Fruit fly (Drosophila melanogaster) whole organism, embryonic: Measurements from ENCODE around the gene CG4267.

Experiments used
- Bteb2 ChIP-seq: fragments of 200-800 bp; sonication (Bioruptor generic); optimal IDR thresholded peaks from 2 replicates; lab custom pipeline; 2016; ENCODE audit warnings: missing biosample characterization, missing genetic modification characterization
- CG10147 ChIP-seq: fragments of 200-800 bp; sonication (Bioruptor generic); optimal IDR thresholded peaks from 2 replicates; lab custom pipeline; 2019; ENCODE audit warnings: missing biosample characterization, mild to moderate bottlenecking, missing genetic modification characterization, moderate library complexity
- CG11456 ChIP-seq: fragments of 200-800 bp; sonication (Bioruptor generic); IDR thresholded peaks from 3 replicates; pipeline ENCODE4 v1.3.6; 2022; ENCODE audit warnings: missing biosample characterization, missing genetic modification characterization
- CG12942 ChIP-seq: fragments of 200-800 bp; sonication (Bioruptor generic); optimal IDR thresholded peaks from 3 replicates; lab custom pipeline; 2016; ENCODE audit warnings: missing biosample characterization, missing genetic modification characterization
- CG16815 ChIP-seq: fragments of 200-800 bp; sonication (Bioruptor generic); optimal IDR thresholded peaks from 3 replicates; lab custom pipeline; 2017; ENCODE audit warnings: missing biosample characterization, mild to moderate bottlenecking, missing genetic modification characterization
- CG2199 ChIP-seq: fragments of 200-800 bp; sonication (Bioruptor generic); IDR thresholded peaks from 3 replicates; pipeline ENCODE4 v1.3.6; 2022; ENCODE audit warnings: missing biosample characterization, missing genetic modification characterization
- CG2712 ChIP-seq: fragments of 200-800 bp; optimal IDR thresholded peaks from 3 replicates; lab custom pipeline; 2019; ENCODE audit warnings: missing biosample characterization, mild to moderate bottlenecking, missing genetic modification characterization, moderate library complexity
- CG33557 ChIP-seq: fragments of 200-800 bp; sonication (Bioruptor generic); optimal IDR thresholded peaks from 2 replicates; lab custom pipeline; 2019; ENCODE audit warnings: missing biosample characterization, mild to moderate bottlenecking, missing genetic modification characterization, moderate library complexity
- CG34224 ChIP-seq: fragments of 200-800 bp; sonication (Bioruptor generic); IDR thresholded peaks from 3 replicates; pipeline ENCODE4 v1.3.6; 2022; ENCODE audit warnings: missing biosample characterization, missing genetic modification characterization; ENCODE audit not compliant: partially characterized antibody
- CG4404 ChIP-seq: fragments of 200-800 bp; sonication (Bioruptor generic); IDR thresholded peaks from 2 replicates; pipeline ENCODE4 v1.3.6; 2022; ENCODE audit warnings: missing biosample characterization, missing genetic modification characterization
- CG4617 ChIP-seq: fragments of 200-800 bp; sonication (Bioruptor generic); optimal IDR thresholded peaks from 3 replicates; lab custom pipeline; 2016; ENCODE audit warnings: missing biosample characterization, missing genetic modification characterization, borderline replicate concordance
- CG6175 ChIP-seq: fragments of 200-800 bp; sonication (Bioruptor generic); IDR thresholded peaks from 3 replicates; pipeline ENCODE4 v1.3.6; 2022; ENCODE audit warnings: missing biosample characterization, missing genetic modification characterization
- CG7786 ChIP-seq: fragments of 200-800 bp; sonication (Bioruptor generic); optimal IDR thresholded peaks from 2 replicates; lab custom pipeline; 2016; ENCODE audit warnings: missing biosample characterization, missing genetic modification characterization
- CG8089 ChIP-seq: fragments of 200-800 bp; sonication (Bioruptor generic); optimal IDR thresholded peaks from 3 replicates; lab custom pipeline; 2016; ENCODE audit warnings: missing biosample characterization, missing genetic modification characterization
- CG8281 ChIP-seq: fragments of 200-800 bp; sonication (Bioruptor generic); optimal IDR thresholded peaks from 2 replicates; lab custom pipeline; 2018; ENCODE audit warnings: missing biosample characterization, mild to moderate bottlenecking, missing genetic modification characterization, moderate library complexity
- CG8478 ChIP-seq: fragments of >200 bp; optimal IDR thresholded peaks from 2 replicates; lab custom pipeline; 2018
- CG9609 ChIP-seq: fragments of 200-800 bp; sonication (Bioruptor generic); optimal IDR thresholded peaks from 3 replicates; lab custom pipeline; 2016; ENCODE audit warnings: missing biosample characterization, missing genetic modification characterization
- CHES-1-like ChIP-seq: fragments of 200-800 bp; sonication (Bioruptor generic); optimal IDR thresholded peaks from 2 replicates; lab custom pipeline; 2016; ENCODE audit warnings: missing biosample characterization, missing genetic modification characterization
- Dbx ChIP-seq: fragments of 200-800 bp; sonication (Bioruptor generic); IDR thresholded peaks from 3 replicates; pipeline ENCODE4 v1.3.6; 2022; ENCODE audit warnings: missing biosample characterization, missing genetic modification characterization
- Dp ChIP-seq: fragments of 200-800 bp; sonication (Bioruptor generic); optimal IDR thresholded peaks from 2 replicates; lab custom pipeline; 2018; ENCODE audit warnings: missing biosample characterization, mild to moderate bottlenecking, missing genetic modification characterization, moderate library complexity
- HLH4C ChIP-seq: fragments of 200-800 bp; sonication (Bioruptor generic); IDR thresholded peaks from 3 replicates; pipeline ENCODE4 v1.3.6; 2022; ENCODE audit warnings: missing biosample characterization, missing genetic modification characterization; ENCODE audit not compliant: partially characterized antibody
- Hey ChIP-seq: fragments of 200-800 bp; sonication (Bioruptor generic); optimal IDR thresholded peaks from 3 replicates; lab custom pipeline; 2018; ENCODE audit warnings: missing biosample characterization, mild to moderate bottlenecking, missing genetic modification characterization
- Nf-YB ChIP-seq: fragments of 200-800 bp; sonication (Bioruptor generic); optimal IDR thresholded peaks from 3 replicates; lab custom pipeline; 2019; ENCODE audit warnings: missing biosample characterization, mild to moderate bottlenecking, missing genetic modification characterization, moderate library complexity
- PHDP ChIP-seq: fragments of 200-800 bp; sonication (Bioruptor generic); optimal IDR thresholded peaks from 3 replicates; lab custom pipeline; 2018; ENCODE audit warnings: missing biosample characterization, mild to moderate bottlenecking, missing genetic modification characterization, moderate library complexity
- abd-A ChIP-seq: fragments of 200-800 bp; sonication (Bioruptor generic); optimal IDR thresholded peaks from 3 replicates; lab custom pipeline; 2019; ENCODE audit warnings: missing biosample characterization, mild to moderate bottlenecking, missing genetic modification characterization, moderate library complexity
- amos ChIP-seq: fragments of 200-800 bp; sonication (Bioruptor generic); IDR thresholded peaks from 2 replicates; pipeline ENCODE4 v1.3.6; 2022; ENCODE audit warnings: missing biosample characterization, missing genetic modification characterization; ENCODE audit not compliant: partially characterized antibody
- ash1 ChIP-seq: fragments of 200-800 bp; sonication (Bioruptor generic); optimal IDR thresholded peaks from 2 replicates; lab custom pipeline; 2018; ENCODE audit warnings: missing biosample characterization, mild to moderate bottlenecking, missing genetic modification characterization
- br ChIP-seq: fragments of >200 bp; optimal IDR thresholded peaks from 2 replicates; lab custom pipeline; 2017
- danr ChIP-seq: fragments of 200-800 bp; sonication (Bioruptor generic); IDR thresholded peaks from 2 replicates; pipeline ENCODE4 v1.3.6; 2022; ENCODE audit warnings: missing biosample characterization, missing genetic modification characterization
- dimm ChIP-seq: fragments of 200-800 bp; sonication (Bioruptor generic); IDR thresholded peaks from 2 replicates; pipeline ENCODE4 v1.3.6; 2022; ENCODE audit warnings: missing biosample characterization, missing genetic modification characterization
- eyg ChIP-seq: fragments of 200-800 bp; sonication (Bioruptor generic); optimal IDR thresholded peaks from 3 replicates; lab custom pipeline; 2016; ENCODE audit warnings: missing biosample characterization, missing genetic modification characterization
- fd102C ChIP-seq: fragments of 200-800 bp; sonication (Bioruptor generic); optimal IDR thresholded peaks from 2 replicates; lab custom pipeline; 2018; ENCODE audit warnings: missing biosample characterization, mild to moderate bottlenecking, missing genetic modification characterization, moderate library complexity
- fd96Cb ChIP-seq: fragments of 200-800 bp; sonication (Bioruptor generic); optimal IDR thresholded peaks from 2 replicates; lab custom pipeline; 2018; ENCODE audit warnings: missing biosample characterization, mild to moderate bottlenecking, missing genetic modification characterization, moderate library complexity
- grau ChIP-seq: fragments of 200-800 bp; optimal IDR thresholded peaks from 3 replicates; lab custom pipeline; 2019; ENCODE audit warnings: missing biosample characterization, mild to moderate bottlenecking, missing genetic modification characterization, moderate library complexity
- gsb ChIP-seq: fragments of 200-800 bp; sonication (Bioruptor generic); IDR thresholded peaks from 2 replicates; pipeline ENCODE4 v1.3.6; 2022; ENCODE audit warnings: missing biosample characterization, missing genetic modification characterization
- hkb ChIP-seq, 2 experiments: fragments of 200-800 bp in 1 of 2; fragments of >200 bp in 1 of 2; sonication (Bioruptor generic) in 1 of 2; IDR thresholded peaks in 1 of 2; optimal IDR thresholded peaks in 1 of 2; 2 replicates each; pipeline versions ENCODE4 v1.3.6 to Lab custom; 2017 to 2022; ENCODE audit warnings: missing biosample characterization in 1 of 2, missing genetic modification characterization in 1 of 2
- klu ChIP-seq: fragments of 200-800 bp; sonication (Bioruptor generic); IDR thresholded peaks from 2 replicates; pipeline ENCODE4 v1.3.6; 2022; ENCODE audit warnings: missing biosample characterization, missing genetic modification characterization
- knrl ChIP-seq: fragments of 200-800 bp; sonication (Bioruptor generic); IDR thresholded peaks from 3 replicates; pipeline ENCODE4 v1.3.6; 2022; ENCODE audit warnings: missing biosample characterization, missing genetic modification characterization; ENCODE audit not compliant: partially characterized antibody
- maf-S ChIP-seq: fragments of 200-800 bp; sonication (Bioruptor generic); optimal IDR thresholded peaks from 2 replicates; lab custom pipeline; 2016; ENCODE audit warnings: missing biosample characterization, missing genetic modification characterization
- pho ChIP-seq: fragments of 200-800 bp; sonication (Bioruptor generic); optimal IDR thresholded peaks from 2 replicates; lab custom pipeline; 2016; ENCODE audit warnings: missing biosample characterization, missing genetic modification characterization
- seq ChIP-seq: fragments of 200-800 bp; sonication (Bioruptor generic); IDR thresholded peaks from 2 replicates; pipeline ENCODE4 v1.3.6; 2022; ENCODE audit warnings: missing biosample characterization, missing genetic modification characterization
- shn ChIP-seq: fragments of 200-800 bp; sonication (Bioruptor generic); optimal IDR thresholded peaks from 3 replicates; lab custom pipeline; 2016; ENCODE audit warnings: missing biosample characterization, missing genetic modification characterization
- sisA ChIP-seq: fragments of 200-800 bp; sonication (Bioruptor generic); IDR thresholded peaks from 2 replicates; pipeline ENCODE4 v1.3.6; 2022; ENCODE audit warnings: missing biosample characterization, missing genetic modification characterization
- slou ChIP-seq: fragments of 200-800 bp; sonication (Bioruptor generic); optimal IDR thresholded peaks from 3 replicates; lab custom pipeline; 2016; ENCODE audit warnings: missing biosample characterization, missing genetic modification characterization
- stc ChIP-seq: fragments of 200-800 bp; sonication (Bioruptor generic); IDR thresholded peaks from 2 replicates; pipeline ENCODE4 v1.3.6; 2022; ENCODE audit warnings: missing biosample characterization, missing genetic modification characterization
- tgo ChIP-seq: fragments of 200-800 bp; sonication (Bioruptor generic); IDR thresholded peaks from 3 replicates; pipeline ENCODE4 v1.3.6; 2022; ENCODE audit warnings: missing biosample characterization, missing genetic modification characterization
- vnd ChIP-seq: fragments of 200-800 bp; sonication (Bioruptor generic); IDR thresholded peaks from 3 replicates; pipeline ENCODE4 v1.3.6; 2022; ENCODE audit warnings: missing biosample characterization, missing genetic modification characterization; ENCODE audit not compliant: partially characterized antibody
- wek ChIP-seq: fragments of 200-800 bp; sonication (Bioruptor generic); optimal IDR thresholded peaks from 3 replicates; lab custom pipeline; 2018; ENCODE audit warnings: missing biosample characterization, mild to moderate bottlenecking, missing genetic modification characterization, moderate library complexity
- yki ChIP-seq: fragments of >200 bp; optimal IDR thresholded peaks from 3 replicates; lab custom pipeline; 2018

CG4267 gene

dm6 chr2L:2226259-2227121 is 15.7 kb upstream of the CG4267 start, which contains the start of the genes CG15387 and sau (continued):
- peak; percentile 50 for TF ChIP-seq CG8281 (tag; lab: Kevin White, UChicago)
- peak; percentile 33 for TF ChIP-seq Hey (tag; lab: Kevin White, UChicago)
- peak; percentile 64 for TF ChIP-seq Nf-YB (GFP tag; lab: Kevin White, UChicago)
- TF ChIP-seq shn (GFP tag; lab: Kevin White, UChicago), result peak; percentile 93
- TF ChIP-seq klu (GFP tag; lab: Robert Waterston, UW), result peak; percentile 67
- peak; percentile 76 for TF ChIP-seq fd96Cb (tag; lab: Kevin White, UChicago)
- TF ChIP-seq CG11456 (GFP tag; lab: Robert Waterston, UW), result peak; percentile 84
- peak; percentile 90 for TF ChIP-seq CHES-1-like (GFP tag; lab: Kevin White, UChicago)
- peak; percentile 89 for TF ChIP-seq PHDP (tag; lab: Kevin White, UChicago)
- peak; percentile 93 for TF ChIP-seq CG34224 (GFP tag; lab: Robert Waterston, UW)
- peak; percentile 88 for TF ChIP-seq pho (GFP tag; lab: Kevin White, UChicago)
- TF ChIP-seq CG8478 (lab: Kevin White, UChicago), result no peak
- TF ChIP-seq amos (GFP tag; lab: Robert Waterston, UW), result peak; percentile 85
- TF ChIP-seq CG12942 (GFP tag; lab: Kevin White, UChicago), result peak; percentile 81
- TF ChIP-seq grau, result peak; percentile 86
- TF ChIP-seq CG2712 (tag; lab: Kevin White, UChicago), result peak; percentile 89
- TF ChIP-seq ash1 (GFP tag; lab: Kevin White, UChicago), result no peak
- TF ChIP-seq knrl (GFP tag; lab: Robert Waterston, UW), result peak; percentile 92
- peak; percentile 80 for TF ChIP-seq seq (GFP tag; lab: Robert Waterston, UW)
- peak; percentile 84 for TF ChIP-seq Dbx (GFP tag; lab: Robert Waterston, UW)
- peak; percentile 91 for TF ChIP-seq CG9609 (GFP tag; lab: Kevin White, UChicago)
- TF ChIP-seq vnd (GFP tag; lab: Robert Waterston, UW), result peak; percentile 92
- TF ChIP-seq tgo (GFP tag; lab: Robert Waterston, UW), result peak; percentile 86
- peak; percentile 66 for TF ChIP-seq gsb (GFP tag; lab: Robert Waterston, UW)
- 0 out of 3 replicates have a peak, but pooled peaks have one; percentile 76 for TF ChIP-seq CG2199 (GFP tag; lab: Robert Waterston, UW)
- peak; percentile 16 for TF ChIP-seq Dp (GFP tag; lab: Kevin White, UChicago)
- no peak for TF ChIP-seq fd102C (GFP tag; lab: Kevin White, UChicago)
- TF ChIP-seq CG16815 (GFP tag; lab: Kevin White, UChicago), result peak; percentile 70
- peak; percentile 94 for TF ChIP-seq CG4617 (GFP tag; lab: Kevin White, UChicago)
- peak; percentile 11; the same call in 1 of the 3 replicates for TF ChIP-seq CG6175 (GFP tag; lab: Robert Waterston, UW)
- TF ChIP-seq danr, result peak; percentile 58
- TF ChIP-seq CG8089 (GFP tag; lab: Kevin White, UChicago), result peak; percentile 83
- TF ChIP-seq CG7786 (GFP tag; lab: Kevin White, UChicago), result peak; percentile 91
- no peak for TF ChIP-seq dimm (GFP tag; lab: Robert Waterston, UW)
- TF ChIP-seq maf-S (GFP tag; lab: Kevin White, UChicago), result peak; percentile 89
- TF ChIP-seq yki (lab: Kevin White, UChicago), result no peak
- TF ChIP-seq abd-A (tag; lab: Kevin White, UChicago), result no peak
- TF ChIP-seq br (lab: Kevin White, UChicago), result no peak
- TF ChIP-seq eyg (GFP tag; lab: Kevin White, UChicago), result peak; percentile 82
- peak; percentile 87 for TF ChIP-seq CG33557 (GFP tag; lab: Kevin White, UChicago)
- peak; percentile 91 for TF ChIP-seq Bteb2 (GFP tag; lab: Kevin White, UChicago)
- peak; percentile 84 for TF ChIP-seq CG10147 (GFP tag; lab: Kevin White, UChicago)
- TF ChIP-seq CG4404, result peak; percentile 79
- peak; percentile 82 for TF ChIP-seq stc
- TF ChIP-seq hkb (optimal IDR thresholded peaks at IDR 0.05; lab: Kevin White, UChicago), result no peak
- peak; percentile 86 for TF ChIP-seq hkb (GFP tag; IDR thresholded peaks at IDR 0.05; lab: Robert Waterston, UW)
- peak; percentile 88 for TF ChIP-seq slou (GFP tag; lab: Kevin White, UChicago)
- TF ChIP-seq wek, result peak; percentile 48
- peak; percentile 83 for TF ChIP-seq sisA
- TF ChIP-seq HLH4C (GFP tag; lab: Robert Waterston, UW), result peak; percentile 89
